Worm (Caenorhabditis elegans) whole organism, L4 larva: Measurements from ENCODE around the gene F16B12.6.
A peak's percentile ranks its signal among the peaks of the same experiment; 100 is the strongest.

Experiments
- F49E8.2 ChIP-seq: sonication (generic microtip); optimal IDR thresholded peaks from 2 replicates; lab custom pipeline; 2016; ENCODE audit warnings: missing compliant biosample characterization, mild to moderate bottlenecking, missing genetic modification characterization, borderline replicate concordance
- T26A8.4 ChIP-seq: fragments of 200-800 bp; sonication (Bioruptor generic); IDR thresholded peaks from 2 replicates; pipeline ENCODE4 v1.3.6; 2022; ENCODE audit warnings: missing genetic modification characterization, missing compliant biosample characterization
- ama-1 ChIP-seq: fragments of 150-350 bp; optimal IDR thresholded peaks from 2 replicates; lab custom pipeline; 2014; ENCODE audit warnings: inconsistent platforms, mixed read lengths
- ceh-82 ChIP-seq: sonication (generic microtip); optimal IDR thresholded peaks from 2 replicates; lab custom pipeline; 2017; ENCODE audit warnings: missing biosample characterization, missing genetic modification characterization
- ces-1 ChIP-seq: fragments of 150-350 bp; sonication (generic microtip); optimal IDR thresholded peaks from 4 replicates; lab custom pipeline; 2014; ENCODE audit warnings: missing biosample characterization, missing genetic modification reagents, missing genetic modification characterization
- cey-2 ChIP-seq: sonication (generic microtip); optimal IDR thresholded peaks from 3 replicates; lab custom pipeline; 2017; ENCODE audit warnings: missing genetic modification characterization, mild to moderate bottlenecking, missing compliant biosample characterization, antibody characterized with exemption, borderline replicate concordance; ENCODE audit not compliant: insufficient read depth
- lin-15B ChIP-seq: fragments of 150-350 bp; sonication (generic microtip); optimal IDR thresholded peaks from 3 replicates; lab custom pipeline; 2014; ENCODE audit warnings: missing biosample characterization, missing genetic modification characterization
- lin-39 ChIP-seq: fragments of 150-350 bp; optimal IDR thresholded peaks from 2 replicates; lab custom pipeline; 2014; ENCODE audit warnings: missing biosample characterization, missing genetic modification reagents, missing genetic modification characterization
- nhr-237 ChIP-seq: sonication (generic microtip); optimal IDR thresholded peaks from 2 replicates; lab custom pipeline; 2017; ENCODE audit warnings: missing biosample characterization, missing genetic modification characterization
- snpc-1.2 ChIP-seq: fragments of 200-800 bp; sonication (Bioruptor generic); IDR thresholded peaks from 2 replicates; pipeline ENCODE4 v1.3.6; 2022; ENCODE audit warnings: missing genetic modification reagents, missing genetic modification characterization, missing compliant biosample characterization
- unc-62 ChIP-seq, 3 experiments: fragments of 150-350 bp in 1 of 3; sonication (generic microtip); optimal IDR thresholded peaks in 2 of 3; peaks in 1 of 3; 1 replicate in 1 of 3; 2 replicates in 2 of 3; lab custom pipeline; 2014 to 2017; ENCODE audit warnings: missing biosample characterization in 3 of 3, missing genetic modification characterization in 3 of 3, missing genetic modification reagents in 3 of 3, missing genotype in 1 of 3

DNA sequence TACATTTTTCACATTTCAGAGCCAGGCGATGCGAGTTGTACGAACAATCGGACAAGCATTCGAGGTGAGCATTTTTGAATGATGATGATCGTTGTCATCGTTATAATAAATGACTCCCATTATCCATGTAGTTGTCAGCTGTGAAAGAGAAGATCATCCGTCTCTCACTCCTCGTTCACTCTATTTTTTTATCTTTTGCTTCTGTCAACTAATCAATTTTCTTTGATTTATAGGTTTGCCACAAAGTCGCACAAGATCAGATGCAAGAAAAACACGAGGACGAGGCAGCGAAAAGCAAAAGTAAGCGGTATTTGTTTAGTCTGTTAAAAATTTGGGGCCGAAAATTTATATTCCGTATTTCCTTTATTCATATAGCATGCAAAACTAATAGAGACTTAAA, 45.6 kb upstream of the F16B12.6 start:
- TF ChIP-seq F49E8.2 (tag; lab: Kevin White, UChicago) (no peak), nhr-237 (tag; lab: Kevin White, UChicago) (no peak), ama-1 (lab: Kevin White, UChicago) (no peak), lin-15B (tag; lab: Kevin White, UChicago) (no peak), T26A8.4 (no peak), ceh-82 (tag; lab: Kevin White, UChicago) (no peak), lin-39 (no peak), ces-1 (GFP tag; lab: Kevin White, UChicago) (no peak), cey-2 (tag; lab: Kevin White, UChicago) (no peak), unc-62 (GFP tag; optimal IDR thresholded peaks at IDR 0.05 in 1 of 2; lab: Kevin White, UChicago) (peak in 1 of 2 experiments; percentile 97), unc-62 (tag; optimal IDR thresholded peaks at IDR 0.05; lab: Kevin White, UChicago) (no peak), snpc-1.2 (GFP tag; lab: Robert Waterston, UW) (no peak)
